Worm (Caenorhabditis elegans): ENCODE measurements around the gene D1069.3.
"Not testable (repeated sequence)": the region's sequence is repeated elsewhere in the genome, so short reads cannot be mapped to it uniquely, and the experiment has no call there.

The D1069.3 gene

ce11 chrII:323048-323776 lies 24.5 kb downstream of the D1069.3 start, which contains the start of gene K01A2.10 (continued):
- peak; percentile 48; the same call in 1 of the 2 replicates for TF ChIP-seq D1046.2 (GFP tag; IDR thresholded peaks at IDR 0.05)
- no peak for TF ChIP-seq nhr-25 (tag; optimal IDR thresholded peaks at IDR 0.05; ENCODE audit: borderline replicate concordance, insufficient read depth)
- TF ChIP-seq lin-39 (tag; optimal IDR thresholded peaks at IDR 0.05) = no peak
- TF ChIP-seq F37D6.2 (tag; optimal IDR thresholded peaks at IDR 0.05) = no peak
- TF ChIP-seq nhr-102 (tag; optimal IDR thresholded peaks at IDR 0.05) = no peak
- TF ChIP-seq nhr-28 (tag; optimal IDR thresholded peaks at IDR 0.05) = peak; percentile 55
- TF ChIP-seq tra-1 (GFP tag; IDR thresholded peaks at IDR 0.05) = no peak
- TF ChIP-seq ZK337.2 (GFP tag; IDR thresholded peaks at IDR 0.05) = no peak
- no peak for TF ChIP-seq zag-1 (tag; optimal IDR thresholded peaks at IDR 0.05)
- no peak for TF ChIP-seq saeg-2 (GFP tag; IDR thresholded peaks at IDR 0.05)
- TF ChIP-seq nhr-42 (GFP tag; IDR thresholded peaks at IDR 0.05) = no peak
- TF ChIP-seq mxl-2 (GFP tag; conservative IDR thresholded peaks at IDR 0.05) = no peak
- no peak for TF ChIP-seq lin-15B (tag; optimal IDR thresholded peaks at IDR 0.05)
- peak; percentile 60 for TF ChIP-seq hmg-1.1 (GFP tag; IDR thresholded peaks at IDR 0.05)
- TF ChIP-seq egl-27 (tag; optimal IDR thresholded peaks at IDR 0.05) = no peak
- peak; percentile 92 for TF ChIP-seq hlh-30 (tag; optimal IDR thresholded peaks at IDR 0.05; ENCODE audit: insufficient read depth)
- peak in 1 of 2 experiments; percentile 47 for TF ChIP-seq mdl-1 (tag; optimal IDR thresholded peaks at IDR 0.05)
- TF ChIP-seq ces-1 (GFP tag; optimal IDR thresholded peaks at IDR 0.05) = no peak

- TF ChIP-seq nhr-102 (tag; optimal IDR thresholded peaks at IDR 0.05) (no peak), php-3 (GFP tag; IDR thresholded peaks at IDR 0.05) (no peak), unc-62 (GFP tag; optimal IDR thresholded peaks at IDR 0.05 in 1 of 2) (peak in 1 of 2 experiments; percentile 74), unc-62 (tag; optimal IDR thresholded peaks at IDR 0.05) (no peak)
Observed at ce11 chrII:321183-321582, 26.5 kb downstream of the D1069.3 start.

- no peak for TF ChIP-seq ZK337.2 (GFP tag; IDR thresholded peaks at IDR 0.05)
- TF ChIP-seq R02D3.7 (tag; optimal IDR thresholded peaks at IDR 0.05) = no peak
- TF ChIP-seq skn-1 (tag; optimal IDR thresholded peaks at IDR 0.05) = no peak
- peak; percentile 51 for TF ChIP-seq aha-1 (tag)
Observed at ce11 chrII:320783-321182, 26.9 kb downstream of the D1069.3 start.

ce11 chrII:319459-319858 lies 28.2 kb downstream of the D1069.3 start, which contains the start of gene far-7:
TSS of gene far-7 (plus strand) at chrII:319789.
- peak; percentile 48 for TF ChIP-seq hlh-30 (tag; optimal IDR thresholded peaks at IDR 0.05; ENCODE audit: insufficient read depth)
- no peak for TF ChIP-seq nhr-6 (tag; optimal IDR thresholded peaks at IDR 0.05)
- TF ChIP-seq lin-1 (GFP tag; IDR thresholded peaks at IDR 0.05) = no peak
- peak; percentile 58 for TF ChIP-seq nhr-28 (tag; optimal IDR thresholded peaks at IDR 0.05)

- TF ChIP-seq fos-1 (tag; optimal IDR thresholded peaks at IDR 0.05) = no peak
Observed at ce11 chrII:313540-313939, 34.2 kb downstream of the D1069.3 start.

- not testable (repeated sequence) for TF ChIP-seq dmd-6 (GFP tag; IDR thresholded peaks at IDR 0.05); F10B5.3 (tag; optimal IDR thresholded peaks at IDR 0.05); pha-4 (GFP tag; IDR thresholded peaks at IDR 0.05); pha-4 (tag; optimal IDR thresholded peaks at IDR 0.05)
Observed at ce11 chrII:312110-312509, 35.6 kb downstream of the D1069.3 start, which contains the start of gene mps-2. TSS of gene mps-2 (minus strand) at chrII:312210.

Data from whole organism, L4 larva.